Worm (Caenorhabditis elegans) whole organism, early embryonic: Measurements from ENCODE around the gene C06G4.6.
"Not testable (repeated sequence)": the region's sequence is repeated elsewhere in the genome, so short reads cannot be mapped to it uniquely, and the experiment has no call there.

ENCODE experiments used
- B0310.2 ChIP-seq: sonication (generic microtip); optimal IDR thresholded peaks from 2 replicates; lab custom pipeline; 2016; ENCODE audit warnings: mild to moderate bottlenecking, missing genetic modification characterization, missing compliant biosample characterization
- F13C5.2 ChIP-seq: sonication (generic microtip); optimal IDR thresholded peaks from 2 replicates; lab custom pipeline; 2017; ENCODE audit warnings: mild to moderate bottlenecking, missing genetic modification characterization, inconsistent platforms, missing compliant biosample characterization
- aly-1 ChIP-seq: sonication (generic microtip); optimal IDR thresholded peaks from 2 replicates; lab custom pipeline; 2016; ENCODE audit warnings: missing genetic modification characterization, missing compliant biosample characterization
- ama-1 ChIP-seq: fragments of 150-350 bp; optimal IDR thresholded peaks from 2 replicates; lab custom pipeline; 2014
- ceh-13 ChIP-seq: fragments of 200-800 bp; sonication (Bioruptor generic); optimal IDR thresholded peaks from 2 replicates; lab custom pipeline; 2018; ENCODE audit warnings: mild to moderate bottlenecking, missing genetic modification characterization, missing compliant biosample characterization
- ceh-36 ChIP-seq: sonication (generic microtip); optimal IDR thresholded peaks from 2 replicates; lab custom pipeline; 2016; ENCODE audit warnings: missing genetic modification characterization, inconsistent platforms, missing compliant biosample characterization
- ets-7 ChIP-seq: sonication (generic microtip); optimal IDR thresholded peaks from 2 replicates; lab custom pipeline; 2016; ENCODE audit warnings: missing genotype, missing genetic modification characterization, missing compliant biosample characterization
- flt-1 ChIP-seq: fragments of 200-800 bp; sonication (Bioruptor generic); IDR thresholded peaks from 2 replicates; pipeline ENCODE4 v1.3.6; 2022; ENCODE audit warnings: missing genetic modification characterization, missing compliant biosample characterization
- hmbx-1 ChIP-seq: sonication (generic microtip); optimal IDR thresholded peaks from 2 replicates; lab custom pipeline; 2016; ENCODE audit warnings: mild to moderate bottlenecking, missing genetic modification characterization, missing compliant biosample characterization
- hmg-4 ChIP-seq: fragments of 200-800 bp; sonication (Bioruptor generic); optimal IDR thresholded peaks from 2 replicates; lab custom pipeline; 2018; ENCODE audit warnings: mild to moderate bottlenecking, missing genetic modification characterization, missing compliant biosample characterization
- hnd-1 ChIP-seq: sonication (generic microtip); optimal IDR thresholded peaks from 2 replicates; lab custom pipeline; 2016; ENCODE audit warnings: missing genetic modification characterization, missing compliant biosample characterization
- pes-1 ChIP-seq: fragments of 200-800 bp; sonication (Bioruptor generic); IDR thresholded peaks from 2 replicates; pipeline ENCODE4 v1.3.6; 2022; ENCODE audit warnings: missing genetic modification reagents, missing genetic modification characterization, missing compliant biosample characterization
- scrt-1 ChIP-seq: fragments of 200-800 bp; sonication (Bioruptor generic); IDR thresholded peaks from 2 replicates; pipeline ENCODE4 v1.3.6; 2022; ENCODE audit warnings: missing genetic modification characterization, missing compliant biosample characterization
- sea-1 ChIP-seq: fragments of 200-800 bp; sonication (Bioruptor generic); conservative IDR thresholded peaks from 2 replicates; pipeline ENCODE4 v1.3.6; 2022; ENCODE audit warnings: missing genetic modification characterization, missing compliant biosample characterization
- tbx-11 ChIP-seq: fragments of 200-800 bp; sonication (Bioruptor generic); IDR thresholded peaks from 2 replicates; pipeline ENCODE4 v1.3.6; 2022; ENCODE audit warnings: missing genetic modification characterization, missing compliant biosample characterization
- tbx-37 ChIP-seq: fragments of 200-800 bp; sonication (Bioruptor generic); conservative IDR thresholded peaks from 2 replicates; pipeline ENCODE4 v1.3.6; 2022; ENCODE audit warnings: missing genetic modification reagents, missing genetic modification characterization, missing compliant biosample characterization
- tra-4 ChIP-seq: sonication (generic microtip); optimal IDR thresholded peaks from 2 replicates; lab custom pipeline; 2017; ENCODE audit warnings: missing genetic modification characterization, missing compliant biosample characterization

The C06G4.6 gene

ce11 chrIII:8004091-8004490 is at the start of gene C06G4.6:
Gene C06G4.6 (plus strand): TSS chrIII:8004391.
- TF ChIP-seq tra-4 (tag; lab: Kevin White, UChicago): no peak
- no peak for TF ChIP-seq sea-1 (GFP tag; lab: Robert Waterston, UW)
- no peak for TF ChIP-seq ets-7 (tag; lab: Kevin White, UChicago)
- TF ChIP-seq pes-1 (GFP tag; lab: Robert Waterston, UW): no peak
- TF ChIP-seq B0310.2 (tag; lab: Kevin White, UChicago): no peak
- TF ChIP-seq tbx-11 (GFP tag; lab: Robert Waterston, UW): no peak
- TF ChIP-seq hmbx-1 (tag; lab: Kevin White, UChicago): no peak
- TF ChIP-seq scrt-1 (GFP tag; lab: Robert Waterston, UW): no peak
- TF ChIP-seq F13C5.2 (tag; lab: Kevin White, UChicago): no peak
- no peak for TF ChIP-seq flt-1 (GFP tag; lab: Robert Waterston, UW)

ce11 chrIII:7956965-7957364 is 47.2 kb upstream of the C06G4.6 start, which contains the start of gene C29E4.9:
Gene C29E4.9 (minus strand): TSS chrIII:7957065.
- TF ChIP-seq ama-1 (no peak), sea-1 (GFP tag; lab: Robert Waterston, UW) (no peak), hnd-1 (tag; lab: Kevin White, UChicago) (no peak), hmg-4 (GFP tag; lab: Kevin White, UChicago) (no peak), ets-7 (tag; lab: Kevin White, UChicago) (no peak), hmbx-1 (tag; lab: Kevin White, UChicago) (no peak), flt-1 (GFP tag; lab: Robert Waterston, UW) (no peak), F13C5.2 (tag; lab: Kevin White, UChicago) (no peak), B0310.2 (tag; lab: Kevin White, UChicago) (no peak), tra-4 (tag; lab: Kevin White, UChicago) (no peak), tbx-37 (GFP tag; lab: Robert Waterston, UW) (no peak), pes-1 (GFP tag; lab: Robert Waterston, UW) (no peak), ceh-13 (GFP tag; lab: Kevin White, UChicago) (no peak), ceh-36 (tag; lab: Kevin White, UChicago) (no peak), scrt-1 (GFP tag; lab: Robert Waterston, UW) (no peak), aly-1 (tag; lab: Kevin White, UChicago) (no peak), tbx-11 (GFP tag; lab: Robert Waterston, UW) (no peak)

- TF ChIP-seq hmg-4 (GFP tag; lab: Kevin White, UChicago) (no peak), tbx-11 (GFP tag; lab: Robert Waterston, UW) (no peak), ceh-36 (tag; lab: Kevin White, UChicago) (no peak)
These were observed 46.1 kb upstream of the C06G4.6 start, which contains the start of gene C29E4.11 for ce11 chrIII:7958085-7958484. Gene C29E4.11 (minus strand): TSS chrIII:7958114.

- TF ChIP-seq sea-1 (GFP tag; lab: Robert Waterston, UW); tbx-37 (GFP tag; lab: Robert Waterston, UW); ceh-13 (GFP tag; lab: Kevin White, UChicago): not testable (repeated sequence)
These were observed 45.1 kb upstream of the C06G4.6 start, which contains the start of gene F54H12.10 for ce11 chrIII:7958922-7959609. Gene F54H12.10 (minus strand): TSS chrIII:7958972.

- not testable (repeated sequence) for TF ChIP-seq tbx-11, flt-1, scrt-1 (GFP tag; lab: Robert Waterston, UW)
These were observed 41.5 kb upstream of the C06G4.6 start, which contains the start of gene F54H12.4 for ce11 chrIII:7962641-7963040. Gene F54H12.4 (minus strand): TSS chrIII:7962741.

ce11 chrIII:7964281-7964680 is 39.9 kb upstream of the C06G4.6 start, which contains the start of gene F54H12.2:
Gene F54H12.2 (plus strand): TSS chrIII:7964581.
- not testable (repeated sequence) for TF ChIP-seq tbx-11 (GFP tag; lab: Robert Waterston, UW); hmg-4 (GFP tag; lab: Kevin White, UChicago); hmbx-1 (tag; lab: Kevin White, UChicago)

- TF ChIP-seq pes-1 (GFP tag; lab: Robert Waterston, UW): no peak
- TF ChIP-seq hnd-1 (tag; lab: Kevin White, UChicago): no peak
- TF ChIP-seq tbx-37 (GFP tag; lab: Robert Waterston, UW): no peak
- TF ChIP-seq ceh-36 (tag; lab: Kevin White, UChicago): no peak
- no peak for TF ChIP-seq tbx-11 (GFP tag; lab: Robert Waterston, UW)
- TF ChIP-seq ceh-13 (GFP tag; lab: Kevin White, UChicago): no peak
- TF ChIP-seq F13C5.2 (tag; lab: Kevin White, UChicago): no peak
- TF ChIP-seq hmbx-1 (tag; lab: Kevin White, UChicago): no peak
- TF ChIP-seq flt-1 (GFP tag; lab: Robert Waterston, UW): no peak
- TF ChIP-seq B0310.2 (tag; lab: Kevin White, UChicago): no peak
- no peak for TF ChIP-seq hmg-4 (GFP tag; lab: Kevin White, UChicago)
- TF ChIP-seq ama-1: no peak
- TF ChIP-seq tra-4 (tag; lab: Kevin White, UChicago): no peak
- no peak for TF ChIP-seq sea-1 (GFP tag; lab: Robert Waterston, UW)
- TF ChIP-seq ets-7 (tag; lab: Kevin White, UChicago): no peak
- no peak for TF ChIP-seq aly-1 (tag; lab: Kevin White, UChicago)
- no peak for TF ChIP-seq scrt-1 (GFP tag; lab: Robert Waterston, UW)
These were observed 35.1 kb upstream of the C06G4.6 start, which contains the start of the genes F54H12.8 and F54H12.7 for ce11 chrIII:7969121-7969520. Gene F54H12.8 (minus strand): TSS chrIII:7969221. Gene F54H12.7 (plus strand): TSS chrIII:7969349.
